Fruit fly (Drosophila melanogaster): Measurements from ENCODE around the gene CG17219.

The CG17219 gene

DNA sequence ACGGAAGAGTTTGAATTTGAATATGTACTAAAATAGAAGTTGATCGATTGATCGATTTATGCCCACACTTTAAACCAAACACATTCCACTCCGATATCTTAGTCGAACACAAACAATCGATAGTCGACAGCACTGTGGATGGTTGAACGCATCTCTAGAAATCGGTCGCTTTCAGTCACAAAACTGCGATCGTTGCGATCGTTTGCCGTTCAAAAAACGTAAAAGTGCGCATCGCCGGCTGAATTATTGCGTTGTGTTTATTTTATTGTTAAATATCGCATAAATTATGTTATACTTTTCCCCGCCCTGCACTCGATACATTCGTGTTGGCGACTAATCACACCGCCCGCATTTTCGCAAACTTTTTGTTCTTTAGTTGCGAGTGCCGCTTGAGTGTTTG is 29.9 kb upstream of the CG17219 start, which contains the start of gene Ccdc85 (continued):
- no peak for TF ChIP-seq usp (GFP tag; optimal IDR thresholded peaks at IDR 0.05)
- TF ChIP-seq zf30C (GFP tag; optimal IDR thresholded peaks at IDR 0.05), result no peak
- no peak for TF ChIP-seq CG10959 (GFP tag; IDR thresholded peaks at IDR 0.05)
- no peak for TF ChIP-seq CG9727 (GFP tag; optimal IDR thresholded peaks at IDR 0.05)
- no peak for TF ChIP-seq CG6254 (GFP tag; optimal IDR thresholded peaks at IDR 0.05)
- no peak for TF ChIP-seq Ssrp (tag; optimal IDR thresholded peaks at IDR 0.05)
- TF ChIP-seq Ada2b (GFP tag; IDR thresholded peaks at IDR 0.05), result no peak
- TF ChIP-seq CG6689 (GFP tag; IDR thresholded peaks at IDR 0.05), result no peak
- TF ChIP-seq cad (GFP tag; optimal IDR thresholded peaks at IDR 0.05), result no peak
- TF ChIP-seq MTF-1 (GFP tag; optimal IDR thresholded peaks at IDR 0.05; ENCODE audit: borderline replicate concordance), result no peak
- no peak for TF ChIP-seq cg (GFP tag; optimal IDR thresholded peaks at IDR 0.05)
- no peak for TF ChIP-seq CG7839 (tag; optimal IDR thresholded peaks at IDR 0.05)
- TF ChIP-seq run (tag; optimal IDR thresholded peaks at IDR 0.05), result no peak
- no peak for TF ChIP-seq slp2 (GFP tag; optimal IDR thresholded peaks at IDR 0.05)
- TF ChIP-seq ttk (GFP tag; IDR thresholded peaks at IDR 0.05), result no peak
- TF ChIP-seq B-H1 (GFP tag; IDR thresholded peaks at IDR 0.05), result no peak
- TF ChIP-seq gsb (GFP tag; IDR thresholded peaks at IDR 0.05), result no peak
- peak; percentile 19; the same call in 1 of the 2 replicates for TF ChIP-seq Rfx (GFP tag; IDR thresholded peaks at IDR 0.05)
- no peak for TF ChIP-seq CG3163 (GFP tag; optimal IDR thresholded peaks at IDR 0.05)
- peak; percentile 44 for TF ChIP-seq HLHmδ (GFP tag; optimal IDR thresholded peaks at IDR 0.05)
- no peak for TF ChIP-seq fd3F (GFP tag; optimal IDR thresholded peaks at IDR 0.05)
- no peak for TF ChIP-seq CG8089 (GFP tag; optimal IDR thresholded peaks at IDR 0.05)
- TF ChIP-seq Dek (tag; optimal IDR thresholded peaks at IDR 0.05), result no peak
- no peak for TF ChIP-seq cas (GFP tag; IDR thresholded peaks at IDR 0.05)
- no peak for TF ChIP-seq tap (tag; optimal IDR thresholded peaks at IDR 0.05)
- TF ChIP-seq en (GFP tag; optimal IDR thresholded peaks at IDR 0.05), result no peak
- TF ChIP-seq al (GFP tag; IDR thresholded peaks at IDR 0.05), result no peak
- TF ChIP-seq Lpt (GFP tag; optimal IDR thresholded peaks at IDR 0.05), result no peak
- no peak for TF ChIP-seq CG7357 (GFP tag; IDR thresholded peaks at IDR 0.05)
- no peak for TF ChIP-seq CG11398 (GFP tag; optimal IDR thresholded peaks at IDR 0.05)
- no peak for TF ChIP-seq pfk (GFP tag; optimal IDR thresholded peaks at IDR 0.05)
- TF ChIP-seq Usf (GFP tag; optimal IDR thresholded peaks at IDR 0.05), result no peak
- no peak for TF ChIP-seq CG16863 (GFP tag; optimal IDR thresholded peaks at IDR 0.05)
- TF ChIP-seq CG10431 (GFP tag; optimal IDR thresholded peaks at IDR 0.05), result no peak
- TF ChIP-seq CG10321 (GFP tag; IDR thresholded peaks at IDR 0.05), result no peak
- TF ChIP-seq ara (GFP tag; IDR thresholded peaks at IDR 0.05), result no peak
- TF ChIP-seq Pdp1 (GFP tag; optimal IDR thresholded peaks at IDR 0.05), result no peak
- TF ChIP-seq CG6813 (GFP tag; optimal IDR thresholded peaks at IDR 0.05), result no peak
- TF ChIP-seq CG1603 (tag; optimal IDR thresholded peaks at IDR 0.05), result peak; percentile 76
- TF ChIP-seq CG11695 (GFP tag; IDR thresholded peaks at IDR 0.05), result no peak
- peak; percentile 95 for TF ChIP-seq Sry-δ (GFP tag; optimal IDR thresholded peaks at IDR 0.05)
- TF ChIP-seq YL-1 (GFP tag; optimal IDR thresholded peaks at IDR 0.05), result peak; percentile 28
- TF ChIP-seq CG1233 (GFP tag; optimal IDR thresholded peaks at IDR 0.05), result no peak
- TF ChIP-seq onecut (GFP tag; IDR thresholded peaks at IDR 0.05), result peak; percentile 10; the same call in 1 of the 2 replicates
- peak; percentile 100 for TF ChIP-seq tna (GFP tag; IDR thresholded peaks at IDR 0.05; ENCODE audit: partially characterized antibody)
- no peak for TF ChIP-seq pan (optimal IDR thresholded peaks at IDR 0.05)
- TF ChIP-seq pan (GFP tag; optimal IDR thresholded peaks at IDR 0.05 in 1 of 2, IDR thresholded peaks at IDR 0.05 in 1 of 2), result no peak
- TF ChIP-seq Mad (GFP tag; optimal IDR thresholded peaks at IDR 0.05), result peak; percentile 21
- no peak for TF ChIP-seq ase (GFP tag; IDR thresholded peaks at IDR 0.05)
- TF ChIP-seq CG4820 (GFP tag; optimal IDR thresholded peaks at IDR 0.05), result no peak
- peak; percentile 28 for TF ChIP-seq Fer1 (GFP tag; optimal IDR thresholded peaks at IDR 0.05)
- no peak for TF ChIP-seq CG17568 (GFP tag; optimal IDR thresholded peaks at IDR 0.05)
- no peak for TF ChIP-seq Ptx1 (GFP tag; IDR thresholded peaks at IDR 0.05)

All from whole organism, embryonic.